Worm (Caenorhabditis elegans) whole organism, late embryonic: ENCODE data around the gene K09C8.8.

Source experiments
- F13H6.1 ChIP-seq: sonication (generic microtip); optimal IDR thresholded peaks from 2 replicates; lab custom pipeline; 2016; ENCODE audit warnings: missing genetic modification characterization, missing compliant biosample characterization
- T23F11.4 ChIP-seq: fragments of 200-800 bp; sonication (Bioruptor generic); optimal IDR thresholded peaks from 2 replicates; lab custom pipeline; 2018; ENCODE audit warnings: mild to moderate bottlenecking, missing genetic modification characterization, missing compliant biosample characterization
- Y22D7AL.16 ChIP-seq: sonication (generic microtip); optimal IDR thresholded peaks from 2 replicates; lab custom pipeline; 2016; ENCODE audit warnings: missing genetic modification characterization, missing compliant biosample characterization
- ceh-14 ChIP-seq: sonication (generic microtip); optimal IDR thresholded peaks from 2 replicates; lab custom pipeline; 2016; ENCODE audit warnings: missing genotype, missing genetic modification characterization, missing compliant biosample characterization
- ceh-19 ChIP-seq: fragments of 200-800 bp; sonication (Bioruptor generic); optimal IDR thresholded peaks from 2 replicates; lab custom pipeline; 2018; ENCODE audit warnings: mild to moderate bottlenecking, missing genetic modification characterization, missing compliant biosample characterization
- ceh-2 ChIP-seq: sonication (generic microtip); optimal IDR thresholded peaks from 2 replicates; lab custom pipeline; 2016; ENCODE audit warnings: missing genotype, missing genetic modification characterization, missing compliant biosample characterization
- ceh-30 ChIP-seq: fragments of 150-350 bp; optimal IDR thresholded peaks from 2 replicates; lab custom pipeline; 2014; ENCODE audit warnings: missing biosample characterization, missing genetic modification characterization
- ceh-34 ChIP-seq: sonication (generic microtip); optimal IDR thresholded peaks from 2 replicates; lab custom pipeline; 2016; ENCODE audit warnings: mild to moderate bottlenecking, missing genetic modification characterization, missing compliant biosample characterization
- ceh-48 ChIP-seq: sonication (generic microtip); optimal IDR thresholded peaks from 2 replicates; lab custom pipeline; 2016; ENCODE audit warnings: missing genetic modification characterization, inconsistent platforms, missing compliant biosample characterization
- ceh-6 ChIP-seq: fragments of 200-800 bp; sonication (Bioruptor generic); optimal IDR thresholded peaks from 2 replicates; lab custom pipeline; 2018; ENCODE audit warnings: mild to moderate bottlenecking, missing genetic modification characterization, missing compliant biosample characterization
- ceh-9 ChIP-seq: sonication (generic microtip); optimal IDR thresholded peaks from 2 replicates; lab custom pipeline; 2016; ENCODE audit warnings: mild to moderate bottlenecking, missing genetic modification characterization, inconsistent platforms, missing compliant biosample characterization
- che-1 ChIP-seq: sonication (generic microtip); optimal IDR thresholded peaks from 2 replicates; lab custom pipeline; 2016; ENCODE audit warnings: mild to moderate bottlenecking, missing genetic modification characterization, missing compliant biosample characterization
- dmd-4 ChIP-seq: sonication (generic microtip); optimal IDR thresholded peaks from 2 replicates; lab custom pipeline; 2016; ENCODE audit warnings: borderline replicate concordance, missing genetic modification characterization, missing compliant biosample characterization
- elt-2 ChIP-seq: sonication (generic microtip); optimal IDR thresholded peaks from 2 replicates; lab custom pipeline; 2016; ENCODE audit warnings: missing genetic modification reagents, missing genetic modification characterization, missing compliant biosample characterization
- ets-4 ChIP-seq: sonication (generic microtip); optimal IDR thresholded peaks from 2 replicates; lab custom pipeline; 2016; ENCODE audit warnings: missing genetic modification characterization, missing compliant biosample characterization
- eyg-1 ChIP-seq: sonication (generic microtip); optimal IDR thresholded peaks from 2 replicates; lab custom pipeline; 2016; ENCODE audit warnings: missing genotype, missing genetic modification characterization, missing compliant biosample characterization
- fax-1 ChIP-seq: sonication (generic microtip); optimal IDR thresholded peaks from 2 replicates; lab custom pipeline; 2016; ENCODE audit warnings: missing genotype, missing genetic modification characterization, missing compliant biosample characterization
- fkh-10 ChIP-seq: fragments of 150-350 bp; optimal IDR thresholded peaks from 2 replicates; lab custom pipeline; 2014; ENCODE audit warnings: missing biosample characterization, missing genetic modification reagents, missing genetic modification characterization
- hlh-8 ChIP-seq: sonication (generic microtip); optimal IDR thresholded peaks from 2 replicates; lab custom pipeline; 2016; ENCODE audit warnings: missing genotype, missing genetic modification characterization, missing compliant biosample characterization
- lim-6 ChIP-seq: sonication (generic microtip); optimal IDR thresholded peaks from 2 replicates; lab custom pipeline; 2016; ENCODE audit warnings: missing genetic modification characterization, missing compliant biosample characterization
- lin-11 ChIP-seq: fragments of 200-800 bp; sonication (Bioruptor generic); optimal IDR thresholded peaks from 2 replicates; lab custom pipeline; 2018; ENCODE audit warnings: mild to moderate bottlenecking, missing genetic modification characterization, missing compliant biosample characterization
- mec-3 ChIP-seq: sonication (generic microtip); optimal IDR thresholded peaks from 2 replicates; lab custom pipeline; 2016; ENCODE audit warnings: borderline replicate concordance, missing genetic modification characterization, missing compliant biosample characterization
- nfya-1 ChIP-seq: sonication (generic microtip); optimal IDR thresholded peaks from 2 replicates; lab custom pipeline; 2017; ENCODE audit warnings: missing genetic modification characterization, mild to moderate bottlenecking, missing compliant biosample characterization, antibody characterized with exemption, moderate library complexity
- odd-2 ChIP-seq: sonication (generic microtip); optimal IDR thresholded peaks from 2 replicates; lab custom pipeline; 2017; ENCODE audit warnings: antibody characterized with exemption, mild to moderate bottlenecking, missing genetic modification characterization, missing compliant biosample characterization
- pat-9 ChIP-seq: fragments of 200-800 bp; sonication (Bioruptor generic); optimal IDR thresholded peaks from 2 replicates; lab custom pipeline; 2018; ENCODE audit warnings: mild to moderate bottlenecking, missing genetic modification characterization, moderate library complexity, missing compliant biosample characterization
- pha-4 ChIP-seq: fragments of 150-350 bp; optimal IDR thresholded peaks from 2 replicates; lab custom pipeline; 2018; ENCODE audit warnings: missing biosample characterization, missing genetic modification reagents, missing genetic modification characterization
- ref-2 ChIP-seq: sonication (generic microtip); optimal IDR thresholded peaks from 2 replicates; lab custom pipeline; 2016; ENCODE audit warnings: missing genetic modification characterization, missing compliant biosample characterization
- rnt-1 ChIP-seq: sonication (generic microtip); optimal IDR thresholded peaks from 2 replicates; lab custom pipeline; 2016; ENCODE audit warnings: missing genetic modification characterization, missing compliant biosample characterization
- sox-2 ChIP-seq: fragments of 200-800 bp; sonication (Bioruptor generic); IDR thresholded peaks from 2 replicates; pipeline ENCODE4 v1.3.6; 2022; ENCODE audit warnings: missing genetic modification reagents, missing genetic modification characterization, missing compliant biosample characterization
- tbx-2 ChIP-seq: sonication (generic microtip); optimal IDR thresholded peaks from 2 replicates; lab custom pipeline; 2016; ENCODE audit warnings: missing genetic modification characterization, missing compliant biosample characterization
- ttx-3 ChIP-seq: sonication (generic microtip); optimal IDR thresholded peaks from 2 replicates; lab custom pipeline; 2016; ENCODE audit warnings: missing genetic modification reagents, missing genetic modification characterization, missing compliant biosample characterization
- unc-42 ChIP-seq: sonication (generic microtip); optimal IDR thresholded peaks from 2 replicates; lab custom pipeline; 2016; ENCODE audit warnings: missing genotype, missing genetic modification characterization, missing compliant biosample characterization
- unc-55 ChIP-seq: sonication (generic microtip); optimal IDR thresholded peaks from 2 replicates; lab custom pipeline; 2017; ENCODE audit warnings: missing biosample characterization, missing genetic modification reagents, missing genetic modification characterization
- unc-86 ChIP-seq: sonication (generic microtip); optimal IDR thresholded peaks from 2 replicates; lab custom pipeline; 2016; ENCODE audit warnings: missing genetic modification characterization, missing compliant biosample characterization

K09C8.8 gene

DNA sequence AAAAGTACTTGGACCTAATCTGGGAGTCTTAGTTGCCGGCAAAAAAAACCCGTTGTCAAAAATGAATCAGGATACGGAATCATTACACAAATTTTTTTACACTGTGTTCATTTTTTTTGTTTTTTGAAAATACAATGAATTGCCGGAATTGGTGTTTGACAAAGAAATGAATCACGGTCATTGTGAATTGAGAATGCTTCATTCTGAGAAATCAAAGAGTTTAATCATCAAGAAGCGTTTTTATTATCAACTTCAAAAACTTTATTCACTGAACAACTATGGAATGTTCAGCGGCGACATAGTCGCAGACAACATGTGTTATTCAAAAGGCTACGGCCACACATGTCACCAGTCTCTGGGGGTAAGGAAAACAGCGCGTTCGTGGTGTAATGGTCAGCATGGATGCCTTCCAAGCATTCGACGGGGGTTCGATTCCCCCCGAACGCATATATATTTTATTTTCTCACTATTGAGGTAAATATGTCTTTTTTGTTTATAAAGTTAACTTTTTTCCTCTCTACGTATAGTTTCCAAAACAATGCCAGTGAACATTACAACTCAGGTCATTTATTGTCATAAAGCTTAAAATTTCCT lies 7.2 kb upstream of the K09C8.8 start, which contains the start of gene nas-10 (continued):
- no peak for TF ChIP-seq pha-4
- TF ChIP-seq ceh-48 (tag; lab: Kevin White, UChicago) = peak; percentile 71
- peak; percentile 73 for TF ChIP-seq lin-11 (tag; lab: Kevin White, UChicago)
- TF ChIP-seq ceh-2 = peak; percentile 75
- TF ChIP-seq che-1 (tag; lab: Kevin White, UChicago) = peak; percentile 84
- peak; percentile 75 for TF ChIP-seq ceh-9
- peak; percentile 86 for TF ChIP-seq pat-9
- peak; percentile 83 for TF ChIP-seq ceh-19 (GFP tag; lab: Kevin White, UChicago)
- TF ChIP-seq tbx-2 (tag; lab: Kevin White, UChicago) = peak; percentile 80
- TF ChIP-seq ceh-14 (tag; lab: Kevin White, UChicago) = peak; percentile 60
- peak; percentile 73 for TF ChIP-seq eyg-1
- peak; percentile 67 for TF ChIP-seq T23F11.4
- peak; percentile 33 for TF ChIP-seq rnt-1 (tag; lab: Kevin White, UChicago)
- peak; percentile 73 for TF ChIP-seq unc-86
- TF ChIP-seq ref-2 (tag; lab: Kevin White, UChicago) = peak; percentile 58
- TF ChIP-seq fax-1 = peak; percentile 77
- peak; percentile 84 for TF ChIP-seq elt-2

DNA sequence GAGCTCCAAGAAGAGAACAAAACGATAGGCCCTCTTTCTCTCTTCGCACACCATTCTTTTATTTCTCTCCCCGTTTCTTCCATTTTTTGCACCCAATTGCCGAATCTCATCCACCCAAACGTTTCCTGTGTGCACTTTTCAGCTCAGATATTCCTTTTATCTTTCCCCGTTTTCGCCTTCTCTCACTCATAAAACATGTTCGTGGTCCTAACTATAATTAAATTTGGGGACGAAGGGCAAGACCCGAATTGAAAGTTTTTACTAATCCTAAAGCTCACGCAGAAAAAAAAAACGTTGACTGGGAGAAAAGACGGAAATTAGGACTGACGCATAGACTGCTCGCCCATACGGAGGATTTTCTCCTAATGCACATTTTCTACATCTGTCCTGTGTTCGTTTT lies 5.2 kb upstream of the K09C8.8 start:
- TF ChIP-seq lin-11 (tag; lab: Kevin White, UChicago) (no peak), unc-42 (peak; percentile 60)
- TF ChIP-seq, all 69 proteins: peak for 1

DNA sequence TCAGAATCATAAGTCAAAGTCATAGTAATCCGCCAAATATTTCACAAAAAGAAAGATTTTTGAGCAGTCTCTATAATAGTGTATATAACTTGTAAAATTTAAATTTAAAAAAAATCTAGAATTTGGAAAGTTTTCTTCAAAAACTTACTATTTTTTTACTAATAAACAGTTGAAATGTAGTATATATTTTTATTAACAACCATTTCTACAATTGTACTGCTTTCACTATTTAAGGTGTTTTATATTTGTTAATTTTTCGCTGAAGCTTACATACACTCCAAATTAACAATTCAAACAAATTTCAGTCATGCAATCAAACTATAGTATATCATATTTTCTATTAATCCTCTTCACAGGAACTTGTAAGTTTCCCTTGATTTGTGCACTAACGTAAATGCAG lies 4.5 kb upstream of the K09C8.8 start, which contains the start of gene lge-1:
Gene lge-1 (plus strand): TSS at position 301 of the 400 bp plus-strand sequence.
- no peak for TF ChIP-seq dmd-4
- TF ChIP-seq lim-6 (tag; lab: Kevin White, UChicago) = no peak
- no peak for TF ChIP-seq unc-42
- no peak for TF ChIP-seq ttx-3
- no peak for TF ChIP-seq unc-55
- TF ChIP-seq Y22D7AL.16 (tag; lab: Kevin White, UChicago) = no peak
- no peak for TF ChIP-seq hlh-8 (tag; lab: Kevin White, UChicago)
- no peak for TF ChIP-seq sox-2
- no peak for TF ChIP-seq tbx-2 (tag; lab: Kevin White, UChicago)
- no peak for TF ChIP-seq odd-2 (tag; lab: Kevin White, UChicago)
- no peak for TF ChIP-seq fkh-10 (GFP tag; lab: Kevin White, UChicago)

DNA sequence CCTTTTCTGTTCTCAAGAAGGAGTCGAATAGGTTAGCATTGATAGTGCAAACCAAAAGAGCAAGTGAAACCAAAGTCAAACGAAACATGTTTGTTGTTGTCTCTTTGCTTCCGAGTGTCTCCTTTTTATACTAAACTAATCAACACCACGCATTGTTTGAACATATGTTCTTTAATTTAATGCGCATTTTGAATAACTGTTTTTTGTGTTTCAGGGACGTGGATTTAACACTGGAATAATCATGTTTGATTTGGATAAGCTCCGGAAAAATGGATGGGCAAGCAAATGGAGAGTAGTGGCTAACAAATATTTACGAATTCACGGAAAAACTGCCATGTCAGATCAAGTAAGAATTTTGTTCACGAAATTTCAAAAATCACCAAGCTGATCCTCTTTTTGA lies 3.0 kb upstream of the K09C8.8 start, which contains the start of gene K09C8.9:
Gene K09C8.9 (minus strand): TSS at position 101 of the 400 bp plus-strand sequence.
- no peak for TF ChIP-seq nfya-1 (tag; lab: Kevin White, UChicago)
- TF ChIP-seq mec-3 (tag; lab: Kevin White, UChicago) = no peak
- TF ChIP-seq lin-11 (tag; lab: Kevin White, UChicago) = no peak
- no peak for TF ChIP-seq ceh-6
- no peak for TF ChIP-seq pha-4
- no peak for TF ChIP-seq ceh-34 (tag; lab: Kevin White, UChicago)
- no peak for TF ChIP-seq elt-2

DNA sequence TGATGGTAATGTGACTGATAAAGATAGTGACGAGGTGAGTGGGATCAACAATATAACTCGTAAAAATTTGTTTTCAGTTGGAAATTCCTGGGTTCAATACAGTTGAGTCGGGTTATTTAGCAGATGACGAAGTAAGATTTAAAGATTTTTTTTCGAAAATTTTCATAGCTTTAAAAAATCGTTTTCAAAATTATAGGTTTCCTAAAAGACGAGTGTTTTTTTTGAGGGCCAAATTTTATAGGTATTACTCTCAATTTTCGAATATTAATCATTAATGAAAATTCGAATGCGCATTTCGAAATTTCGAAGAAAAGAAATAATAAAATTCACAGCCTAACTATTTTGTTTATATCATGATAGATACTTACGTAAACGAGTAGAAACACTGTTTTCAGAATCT lies 389 bp downstream of the K09C8.8 start:
- TF ChIP-seq hlh-8 (tag; lab: Kevin White, UChicago) (no peak), ceh-9 (no peak), eyg-1 (no peak), unc-42 (no peak), ceh-30 (tag; lab: Kevin White, UChicago) (no peak), ets-4 (tag; lab: Kevin White, UChicago) (no peak), T23F11.4 (no peak), dmd-4 (no peak), F13H6.1 (tag; lab: Kevin White, UChicago) (no peak)
